Fruit fly (Drosophila melanogaster) whole organism, prepupa: ENCODE measurements around the gene aqz.
A peak's percentile ranks its signal among the peaks of the same experiment; 100 is the strongest.

Source experiments
- Blimp-1 ChIP-seq: fragments of 200-800 bp; sonication (Bioruptor generic); optimal IDR thresholded peaks from 3 replicates; lab custom pipeline; 2017; ENCODE audit warnings: missing biosample characterization, missing genetic modification characterization, mild to moderate bottlenecking, moderate library complexity, missing genetic modification reagents
- CG10631 ChIP-seq: fragments of 200-800 bp; sonication (Bioruptor generic); optimal IDR thresholded peaks from 2 replicates; lab custom pipeline; 2016; ENCODE audit warnings: missing biosample characterization, missing genetic modification characterization
- CG11294 ChIP-seq: fragments of 200-800 bp; sonication (Bioruptor generic); IDR thresholded peaks from 2 replicates; pipeline ENCODE4 v1.3.6; 2022; ENCODE audit warnings: missing biosample characterization, missing genetic modification characterization
- CG11762 ChIP-seq: fragments of 200-800 bp; sonication (Bioruptor generic); optimal IDR thresholded peaks from 3 replicates; lab custom pipeline; 2016; ENCODE audit warnings: missing biosample characterization, missing genetic modification characterization; ENCODE audit not compliant: insufficient read depth
- CG15336 ChIP-seq: fragments of 200-800 bp; sonication (Bioruptor generic); IDR thresholded peaks from 2 replicates; pipeline ENCODE4 v1.3.6; 2022; ENCODE audit warnings: missing biosample characterization, missing genetic modification characterization
- CG1621 ChIP-seq: fragments of 200-800 bp; sonication (Bioruptor generic); optimal IDR thresholded peaks from 3 replicates; lab custom pipeline; 2018; ENCODE audit warnings: missing biosample characterization, mild to moderate bottlenecking, missing genetic modification characterization
- CG16779 ChIP-seq: fragments of 200-800 bp; sonication (Bioruptor generic); optimal IDR thresholded peaks from 3 replicates; lab custom pipeline; 2017; ENCODE audit warnings: missing biosample characterization, mild to moderate bottlenecking, missing genetic modification characterization
- CG31627 ChIP-seq: fragments of 200-800 bp; sonication (Bioruptor generic); optimal IDR thresholded peaks from 3 replicates; lab custom pipeline; 2016; ENCODE audit warnings: missing biosample characterization, missing genetic modification characterization
- CG32006 ChIP-seq: fragments of 200-800 bp; sonication (Bioruptor generic); optimal IDR thresholded peaks from 3 replicates; lab custom pipeline; 2017; ENCODE audit warnings: missing biosample characterization, mild to moderate bottlenecking, missing genetic modification characterization
- CG34406 ChIP-seq: fragments of 200-800 bp; sonication (Bioruptor generic); optimal IDR thresholded peaks from 3 replicates; lab custom pipeline; 2016; ENCODE audit warnings: missing biosample characterization, missing genetic modification characterization
- CG3919 ChIP-seq: fragments of 200-800 bp; sonication (Bioruptor generic); optimal IDR thresholded peaks from 3 replicates; lab custom pipeline; 2016; ENCODE audit warnings: missing biosample characterization, missing genetic modification characterization
- CG6163 ChIP-seq: fragments of 200-800 bp; sonication (Bioruptor generic); IDR thresholded peaks from 3 replicates; pipeline ENCODE4 v1.3.6; 2022; ENCODE audit warnings: missing biosample characterization, missing genetic modification characterization
- CG6276 ChIP-seq: fragments of 200-800 bp; sonication (Bioruptor generic); optimal IDR thresholded peaks from 2 replicates; lab custom pipeline; 2017; ENCODE audit warnings: missing biosample characterization, mild to moderate bottlenecking, missing genetic modification characterization
- CG6792 ChIP-seq: fragments of 200-800 bp; sonication (Bioruptor generic); optimal IDR thresholded peaks from 3 replicates; lab custom pipeline; 2016; ENCODE audit warnings: missing biosample characterization, missing genetic modification characterization
- CG6854 ChIP-seq: fragments of 200-800 bp; sonication (Bioruptor generic); optimal IDR thresholded peaks from 2 replicates; lab custom pipeline; 2017; ENCODE audit warnings: missing biosample characterization, mild to moderate bottlenecking, missing genetic modification characterization
- CG7368 ChIP-seq: fragments of 200-800 bp; sonication (Bioruptor generic); optimal IDR thresholded peaks from 3 replicates; lab custom pipeline; 2016; ENCODE audit warnings: missing biosample characterization, missing genetic modification characterization
- CG8119 ChIP-seq: fragments of 200-800 bp; sonication (Bioruptor generic); IDR thresholded peaks from 3 replicates; pipeline ENCODE4 v1.3.6; 2022; ENCODE audit warnings: missing biosample characterization, missing genetic modification characterization
- CG8632 ChIP-seq: fragments of 200-800 bp; sonication (Bioruptor generic); optimal IDR thresholded peaks from 3 replicates; lab custom pipeline; 2016; ENCODE audit warnings: missing biosample characterization, missing genetic modification characterization
- CG9139 ChIP-seq: fragments of 200-800 bp; sonication (Bioruptor generic); optimal IDR thresholded peaks from 3 replicates; lab custom pipeline; 2017; ENCODE audit warnings: missing biosample characterization, mild to moderate bottlenecking, missing genetic modification characterization
- Eip75B ChIP-seq: fragments of 200-800 bp; sonication (Bioruptor generic); optimal IDR thresholded peaks from 3 replicates; lab custom pipeline; 2016; ENCODE audit warnings: missing biosample characterization, missing genetic modification characterization
- Eip78C ChIP-seq: fragments of 200-800 bp; sonication (Bioruptor generic); peaks from one replicate; lab custom pipeline; 2016; ENCODE audit warnings: missing biosample characterization, missing genetic modification characterization
- Eip93F ChIP-seq: fragments of 200-800 bp; sonication (Bioruptor generic); optimal IDR thresholded peaks from 2 replicates; lab custom pipeline; 2016; ENCODE audit warnings: missing biosample characterization, mild to moderate bottlenecking, missing genetic modification characterization
- Ets96B ChIP-seq: fragments of 200-800 bp; optimal IDR thresholded peaks from 2 replicates; lab custom pipeline; 2019; ENCODE audit warnings: missing biosample characterization, mild to moderate bottlenecking, missing genetic modification characterization, moderate library complexity
- Gug ChIP-seq: fragments of 200-800 bp; sonication (Bioruptor generic); IDR thresholded peaks from 2 replicates; pipeline ENCODE4 v1.3.6; 2022; ENCODE audit warnings: missing biosample characterization, missing genetic modification characterization
- Hr38 ChIP-seq: sonication (Bioruptor generic); optimal IDR thresholded peaks from 2 replicates; lab custom pipeline; 2016; ENCODE audit warnings: missing biosample characterization, missing genetic modification characterization
- Hr39 ChIP-seq: fragments of 200-800 bp; sonication (Bioruptor generic); optimal IDR thresholded peaks from 2 replicates; lab custom pipeline; 2016; ENCODE audit warnings: missing biosample characterization, missing genetic modification characterization
- Lpt ChIP-seq: fragments of 200-800 bp; sonication (Bioruptor generic); optimal IDR thresholded peaks from 3 replicates; lab custom pipeline; 2016; ENCODE audit warnings: missing biosample characterization, missing genetic modification characterization
- Met ChIP-seq: fragments of 200-800 bp; sonication (Bioruptor generic); optimal IDR thresholded peaks from 3 replicates; lab custom pipeline; 2016; ENCODE audit warnings: missing biosample characterization, missing genetic modification characterization
- Sox102F ChIP-seq: fragments of 200-800 bp; sonication (Bioruptor generic); optimal IDR thresholded peaks from 2 replicates; lab custom pipeline; 2016; ENCODE audit warnings: missing biosample characterization, mild to moderate bottlenecking, missing genetic modification characterization
- Sox14 ChIP-seq: fragments of 200-800 bp; sonication (Bioruptor generic); optimal IDR thresholded peaks from 3 replicates; lab custom pipeline; 2016; ENCODE audit warnings: missing biosample characterization, missing genetic modification characterization
- Sox15 ChIP-seq: fragments of 200-800 bp; sonication (Bioruptor generic); optimal IDR thresholded peaks from 3 replicates; lab custom pipeline; 2016; ENCODE audit warnings: missing biosample characterization, missing genetic modification characterization
- achi ChIP-seq: fragments of 200-800 bp; sonication (Bioruptor generic); optimal IDR thresholded peaks from 3 replicates; lab custom pipeline; 2016; ENCODE audit warnings: missing biosample characterization, missing genetic modification characterization
- acj6 ChIP-seq: fragments of 200-800 bp; sonication (Bioruptor generic); optimal IDR thresholded peaks from 3 replicates; lab custom pipeline; 2016; ENCODE audit warnings: missing biosample characterization, missing genetic modification characterization
- cyc ChIP-seq: fragments of 200-800 bp; sonication (Bioruptor generic); optimal IDR thresholded peaks from 3 replicates; lab custom pipeline; 2016; ENCODE audit warnings: missing biosample characterization, missing genetic modification characterization
- dac ChIP-seq: fragments of 200-800 bp; sonication (Bioruptor generic); optimal IDR thresholded peaks from 2 replicates; lab custom pipeline; 2017; ENCODE audit warnings: missing biosample characterization, mild to moderate bottlenecking, missing genetic modification characterization
- dsx ChIP-seq: fragments of 200-800 bp; optimal IDR thresholded peaks from 3 replicates; lab custom pipeline; 2019; ENCODE audit warnings: missing biosample characterization, mild to moderate bottlenecking, missing genetic modification characterization, moderate library complexity; ENCODE audit not compliant: poor library complexity, severe bottlenecking
- eg ChIP-seq: fragments of 200-800 bp; sonication (Bioruptor generic); IDR thresholded peaks from 3 replicates; pipeline ENCODE4 v1.3.6; 2022; ENCODE audit warnings: missing biosample characterization, missing genetic modification characterization
- fd59A ChIP-seq: fragments of 200-800 bp; sonication (Bioruptor generic); optimal IDR thresholded peaks from 2 replicates; lab custom pipeline; 2017; ENCODE audit warnings: missing biosample characterization, mild to moderate bottlenecking, missing genetic modification characterization, missing genetic modification reagents
- lz ChIP-seq: fragments of 200-800 bp; sonication (Bioruptor generic); optimal IDR thresholded peaks from 3 replicates; lab custom pipeline; 2016; ENCODE audit warnings: missing biosample characterization, missing genetic modification characterization
- net ChIP-seq: fragments of 200-800 bp; sonication (Bioruptor generic); optimal IDR thresholded peaks from 3 replicates; lab custom pipeline; 2016; ENCODE audit warnings: missing biosample characterization, missing genetic modification characterization
- pdm3 ChIP-seq: fragments of 200-800 bp; sonication (Bioruptor generic); optimal IDR thresholded peaks from 3 replicates; lab custom pipeline; 2016; ENCODE audit warnings: missing biosample characterization, missing genetic modification characterization
- salr ChIP-seq, 2 experiments: fragments of 200-800 bp; sonication (Bioruptor generic); optimal IDR thresholded peaks; 3 replicates each; lab custom pipeline; 2016 to 2018; ENCODE audit warnings: missing biosample characterization in 2 of 2, missing genetic modification characterization in 2 of 2, mild to moderate bottlenecking in 1 of 2
- spab ChIP-seq: fragments of 200-800 bp; sonication (Bioruptor generic); optimal IDR thresholded peaks from 2 replicates; lab custom pipeline; 2017; ENCODE audit warnings: missing biosample characterization, mild to moderate bottlenecking, missing genetic modification characterization, missing genetic modification reagents
- ss ChIP-seq, 2 experiments: fragments of 200-800 bp; sonication (Bioruptor generic); optimal IDR thresholded peaks; 2 replicates in 1 of 2; 3 replicates in 1 of 2; lab custom pipeline; 2017 to 2018; ENCODE audit warnings: mild to moderate bottlenecking in 2 of 2, missing biosample characterization in 2 of 2, missing genetic modification characterization in 2 of 2, moderate library complexity in 1 of 2
- svp ChIP-seq: fragments of 200-800 bp; sonication (Bioruptor generic); peaks from one replicate; lab custom pipeline; 2016; ENCODE audit warnings: missing biosample characterization, missing genetic modification characterization
- topi ChIP-seq: fragments of 200-800 bp; sonication (Bioruptor generic); optimal IDR thresholded peaks from 3 replicates; lab custom pipeline; 2016; ENCODE audit warnings: missing biosample characterization, missing genetic modification characterization
- vri ChIP-seq: fragments of 200-800 bp; sonication (Bioruptor generic); optimal IDR thresholded peaks from 3 replicates; lab custom pipeline; 2016; ENCODE audit warnings: missing biosample characterization, mild to moderate bottlenecking, missing genetic modification characterization

aqz gene

dm6 chr3R:8861671-8862070 lies 41.2 kb upstream of the aqz start:
- TF ChIP-seq CG11762 (GFP tag; lab: Kevin White, UChicago) = no peak
- TF ChIP-seq CG8119 = no peak
- TF ChIP-seq CG6792 (GFP tag; lab: Kevin White, UChicago) = no peak
- TF ChIP-seq lz = no peak
- no peak for TF ChIP-seq vri (GFP tag; lab: Kevin White, UChicago)
- no peak for TF ChIP-seq Hr38 (GFP tag; lab: Kevin White, UChicago)
- no peak for TF ChIP-seq dsx
- no peak for TF ChIP-seq Met (GFP tag; lab: Kevin White, UChicago)
- TF ChIP-seq Eip78C (GFP tag; lab: Kevin White, UChicago) = peak; percentile 32
- TF ChIP-seq svp (GFP tag; lab: Kevin White, UChicago) = peak; percentile 60
- no peak for TF ChIP-seq acj6 (GFP tag; lab: Kevin White, UChicago)
- TF ChIP-seq achi (GFP tag; lab: Kevin White, UChicago) = no peak
- no peak for TF ChIP-seq CG15336

dm6 chr3R:8860126-8861059 lies 39.9 kb upstream of the aqz start:
- TF ChIP-seq CG16779 (no peak), Eip75B (no peak), Eip93F (GFP tag; lab: Kevin White, UChicago) (peak; percentile 45), topi (peak; percentile 36), CG15336 (0 out of 2 replicates have a peak, but pooled peaks have one; percentile 11), Met (GFP tag; lab: Kevin White, UChicago) (peak; percentile 37), Eip78C (GFP tag; lab: Kevin White, UChicago) (peak; percentile 79), CG3919 (GFP tag; lab: Kevin White, UChicago) (no peak), CG34406 (GFP tag; lab: Kevin White, UChicago) (peak; percentile 39), fd59A (no peak), Lpt (no peak), CG11294 (no peak), pdm3 (GFP tag; lab: Kevin White, UChicago) (peak; percentile 12), CG9139 (GFP tag; lab: Kevin White, UChicago) (no peak), lz (peak; percentile 24), spab (GFP tag; lab: Kevin White, UChicago) (no peak), net (GFP tag; lab: Kevin White, UChicago) (no peak), CG10631 (GFP tag; lab: Kevin White, UChicago) (peak; percentile 18), svp (GFP tag; lab: Kevin White, UChicago) (peak; percentile 86), Sox14 (GFP tag; lab: Kevin White, UChicago) (no peak), Ets96B (tag; lab: Kevin White, UChicago) (no peak), dac (GFP tag; lab: Kevin White, UChicago) (no peak), CG6854 (GFP tag; lab: Kevin White, UChicago) (no peak), CG8632 (GFP tag; lab: Kevin White, UChicago) (peak; percentile 27), Sox15 (GFP tag; lab: Kevin White, UChicago) (no peak), eg (no peak), cyc (GFP tag; lab: Kevin White, UChicago) (no peak), CG6276 (GFP tag; lab: Kevin White, UChicago) (no peak), dsx (no peak), CG7368 (GFP tag; lab: Kevin White, UChicago) (no peak), Hr39 (GFP tag; lab: Kevin White, UChicago) (no peak), CG32006 (GFP tag; lab: Kevin White, UChicago) (peak; percentile 4), CG31627 (GFP tag; lab: Kevin White, UChicago) (peak; percentile 6), Sox102F (peak; percentile 52), CG8119 (0 out of 3 replicates have a peak, but pooled peaks have one; percentile 18), CG1621 (tag; lab: Kevin White, UChicago) (no peak), Hr38 (GFP tag; lab: Kevin White, UChicago) (no peak), ss (GFP tag; optimal IDR thresholded peaks at IDR 0.05; lab: Kevin White, UChicago) (no peak), Blimp-1 (no peak), achi (GFP tag; lab: Kevin White, UChicago) (peak; percentile 31), Gug (no peak), CG6163 (GFP tag; lab: Robert Waterston, UW) (0 out of 3 replicates have a peak, but pooled peaks have one; percentile 23), salr (GFP tag; optimal IDR thresholded peaks at IDR 0.05; lab: Kevin White, UChicago) (no peak), CG6792 (GFP tag; lab: Kevin White, UChicago) (peak; percentile 26)
